Worm (Caenorhabditis elegans) whole organism, late embryonic: ENCODE data around the gene tomm-20.
"Not testable (repeated sequence)": the region's sequence is repeated elsewhere in the genome, so short reads cannot be mapped to it uniquely, and the experiment has no call there.

ENCODE experiments used
- C38D4.7 ChIP-seq: fragments of 200-800 bp; sonication (Bioruptor generic); optimal IDR thresholded peaks from 2 replicates; lab custom pipeline; 2018; ENCODE audit warnings: mild to moderate bottlenecking, missing genetic modification characterization, moderate library complexity, missing compliant biosample characterization
- K09A11.1 ChIP-seq: sonication (generic microtip); optimal IDR thresholded peaks from 2 replicates; lab custom pipeline; 2017; ENCODE audit warnings: antibody characterized with exemption, mild to moderate bottlenecking, missing genetic modification characterization, missing compliant biosample characterization; ENCODE audit not compliant: insufficient read depth
- ahr-1 ChIP-seq: sonication (generic microtip); optimal IDR thresholded peaks from 2 replicates; lab custom pipeline; 2016; ENCODE audit warnings: missing genetic modification characterization, missing compliant biosample characterization
- ama-1 ChIP-seq: fragments of 150-350 bp; optimal IDR thresholded peaks from 2 replicates; lab custom pipeline; 2014
- ceh-18 ChIP-seq: sonication (generic microtip); optimal IDR thresholded peaks from 2 replicates; lab custom pipeline; 2016; ENCODE audit warnings: missing genetic modification characterization, missing compliant biosample characterization
- ceh-22 ChIP-seq: sonication (generic microtip); optimal IDR thresholded peaks from 2 replicates; lab custom pipeline; 2017; ENCODE audit warnings: missing biosample characterization, missing genetic modification characterization
- ceh-30 ChIP-seq: fragments of 150-350 bp; optimal IDR thresholded peaks from 2 replicates; lab custom pipeline; 2014; ENCODE audit warnings: missing biosample characterization, missing genetic modification characterization
- ceh-31 ChIP-seq: sonication (generic microtip); optimal IDR thresholded peaks from 2 replicates; lab custom pipeline; 2016; ENCODE audit warnings: missing genetic modification characterization, missing compliant biosample characterization
- ceh-45 ChIP-seq: fragments of 200-800 bp; sonication (Bioruptor generic); IDR thresholded peaks from 2 replicates; pipeline ENCODE4 v1.3.6; 2022; ENCODE audit warnings: missing genetic modification reagents, missing genetic modification characterization, missing compliant biosample characterization
- ceh-48 ChIP-seq: sonication (generic microtip); optimal IDR thresholded peaks from 2 replicates; lab custom pipeline; 2016; ENCODE audit warnings: missing genetic modification characterization, inconsistent platforms, missing compliant biosample characterization
- ceh-6 ChIP-seq: fragments of 200-800 bp; sonication (Bioruptor generic); optimal IDR thresholded peaks from 2 replicates; lab custom pipeline; 2018; ENCODE audit warnings: mild to moderate bottlenecking, missing genetic modification characterization, missing compliant biosample characterization
- ceh-9 ChIP-seq: sonication (generic microtip); optimal IDR thresholded peaks from 2 replicates; lab custom pipeline; 2016; ENCODE audit warnings: mild to moderate bottlenecking, missing genetic modification characterization, inconsistent platforms, missing compliant biosample characterization
- che-1 ChIP-seq: sonication (generic microtip); optimal IDR thresholded peaks from 2 replicates; lab custom pipeline; 2016; ENCODE audit warnings: mild to moderate bottlenecking, missing genetic modification characterization, missing compliant biosample characterization
- dve-1 ChIP-seq: sonication (generic microtip); optimal IDR thresholded peaks from 2 replicates; lab custom pipeline; 2017; ENCODE audit warnings: antibody characterized with exemption, mild to moderate bottlenecking, missing genetic modification characterization, missing compliant biosample characterization
- elt-2 ChIP-seq: sonication (generic microtip); optimal IDR thresholded peaks from 2 replicates; lab custom pipeline; 2016; ENCODE audit warnings: missing genetic modification reagents, missing genetic modification characterization, missing compliant biosample characterization
- ets-4 ChIP-seq: sonication (generic microtip); optimal IDR thresholded peaks from 2 replicates; lab custom pipeline; 2016; ENCODE audit warnings: missing genetic modification characterization, missing compliant biosample characterization
- fkh-10 ChIP-seq: fragments of 150-350 bp; optimal IDR thresholded peaks from 2 replicates; lab custom pipeline; 2014; ENCODE audit warnings: missing biosample characterization, missing genetic modification reagents, missing genetic modification characterization
- fkh-6 ChIP-seq: sonication (generic microtip); optimal IDR thresholded peaks from 2 replicates; lab custom pipeline; 2016; ENCODE audit warnings: missing genetic modification characterization, missing compliant biosample characterization
- gmeb-2 ChIP-seq: sonication (generic microtip); optimal IDR thresholded peaks from 2 replicates; lab custom pipeline; 2016; ENCODE audit warnings: missing genetic modification characterization, inconsistent platforms, missing compliant biosample characterization
- hlh-30 ChIP-seq: sonication (generic microtip); optimal IDR thresholded peaks from 2 replicates; lab custom pipeline; 2017; ENCODE audit warnings: antibody characterized with exemption, missing genetic modification characterization, missing compliant biosample characterization; ENCODE audit not compliant: insufficient read depth
- hlh-6 ChIP-seq: sonication (generic microtip); optimal IDR thresholded peaks from 2 replicates; lab custom pipeline; 2016; ENCODE audit warnings: missing genotype, missing genetic modification characterization, missing compliant biosample characterization
- lim-6 ChIP-seq: sonication (generic microtip); optimal IDR thresholded peaks from 2 replicates; lab custom pipeline; 2016; ENCODE audit warnings: missing genetic modification characterization, missing compliant biosample characterization
- madf-2 ChIP-seq: sonication (generic microtip); optimal IDR thresholded peaks from 2 replicates; lab custom pipeline; 2017; ENCODE audit warnings: missing genetic modification characterization, missing compliant biosample characterization
- nhr-232 ChIP-seq: sonication (generic microtip); optimal IDR thresholded peaks from 2 replicates; lab custom pipeline; 2016; ENCODE audit warnings: missing genetic modification characterization, missing compliant biosample characterization
- odd-2 ChIP-seq: sonication (generic microtip); optimal IDR thresholded peaks from 2 replicates; lab custom pipeline; 2017; ENCODE audit warnings: antibody characterized with exemption, mild to moderate bottlenecking, missing genetic modification characterization, missing compliant biosample characterization
- pat-9 ChIP-seq: fragments of 200-800 bp; sonication (Bioruptor generic); optimal IDR thresholded peaks from 2 replicates; lab custom pipeline; 2018; ENCODE audit warnings: mild to moderate bottlenecking, missing genetic modification characterization, moderate library complexity, missing compliant biosample characterization
- pax-1 ChIP-seq: fragments of 150-350 bp; optimal IDR thresholded peaks from 2 replicates; lab custom pipeline; 2014; ENCODE audit warnings: missing biosample characterization, missing genetic modification characterization
- pha-2 ChIP-seq: sonication (generic microtip); optimal IDR thresholded peaks from 2 replicates; lab custom pipeline; 2017; ENCODE audit warnings: mild to moderate bottlenecking, missing genetic modification characterization, missing compliant biosample characterization
- pha-4 ChIP-seq: fragments of 150-350 bp; optimal IDR thresholded peaks from 2 replicates; lab custom pipeline; 2018; ENCODE audit warnings: missing biosample characterization, missing genetic modification reagents, missing genetic modification characterization
- pqm-1 ChIP-seq: sonication (generic microtip); optimal IDR thresholded peaks from 2 replicates; lab custom pipeline; 2016; ENCODE audit warnings: missing genetic modification characterization, missing compliant biosample characterization
- sdc-2 ChIP-seq: sonication (generic microtip); optimal IDR thresholded peaks from 2 replicates; lab custom pipeline; 2016; ENCODE audit warnings: missing genotype, missing genetic modification characterization, missing compliant biosample characterization
- syd-9 ChIP-seq: sonication (generic microtip); optimal IDR thresholded peaks from 2 replicates; lab custom pipeline; 2016; ENCODE audit warnings: mild to moderate bottlenecking, missing genetic modification characterization, moderate library complexity, missing compliant biosample characterization
- tbx-2 ChIP-seq: sonication (generic microtip); optimal IDR thresholded peaks from 2 replicates; lab custom pipeline; 2016; ENCODE audit warnings: missing genetic modification characterization, missing compliant biosample characterization
- tbx-7 ChIP-seq: sonication (generic microtip); optimal IDR thresholded peaks from 2 replicates; lab custom pipeline; 2016; ENCODE audit warnings: missing genotype, missing genetic modification characterization, missing compliant biosample characterization
- unc-42 ChIP-seq: sonication (generic microtip); optimal IDR thresholded peaks from 2 replicates; lab custom pipeline; 2016; ENCODE audit warnings: missing genotype, missing genetic modification characterization, missing compliant biosample characterization
- unc-55 ChIP-seq: sonication (generic microtip); optimal IDR thresholded peaks from 2 replicates; lab custom pipeline; 2017; ENCODE audit warnings: missing biosample characterization, missing genetic modification reagents, missing genetic modification characterization
- unc-86 ChIP-seq: sonication (generic microtip); optimal IDR thresholded peaks from 2 replicates; lab custom pipeline; 2016; ENCODE audit warnings: missing genetic modification characterization, missing compliant biosample characterization

tomm-20 gene

DNA sequence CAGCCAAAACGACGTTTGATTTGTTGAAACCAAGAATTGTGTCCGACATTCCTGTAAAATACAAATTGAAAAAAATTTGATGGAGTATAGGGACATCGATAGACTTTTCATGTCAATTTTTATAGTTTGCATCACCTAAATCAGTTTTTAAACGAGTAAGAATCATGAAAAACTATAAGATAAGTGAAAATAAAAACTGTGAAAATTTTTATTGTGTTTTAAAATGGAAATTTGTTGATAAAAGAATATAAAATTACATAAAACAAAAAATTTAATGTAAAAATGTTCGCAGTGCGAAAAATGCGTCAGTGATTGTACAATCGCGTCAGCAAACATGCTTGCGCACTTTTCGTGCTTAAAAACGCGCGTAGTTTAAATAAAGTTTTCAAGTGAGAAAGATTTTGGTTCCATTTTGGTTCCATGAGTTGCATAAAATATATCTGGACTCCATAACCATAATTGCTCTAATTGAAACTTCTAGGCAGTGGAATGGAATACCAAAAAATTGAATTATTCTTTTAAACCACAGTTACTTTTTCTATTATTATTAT, at the start of gene tomm-20 (continued):
- TF ChIP-seq ceh-22 (tag; lab: Kevin White, UChicago) (no peak), pat-9 (tag; lab: Kevin White, UChicago) (peak; percentile 39), nhr-232 (peak; percentile 11), sdc-2 (tag; lab: Kevin White, UChicago) (no peak), ceh-9 (tag; lab: Kevin White, UChicago) (no peak), ahr-1 (tag; lab: Kevin White, UChicago) (peak; percentile 33), pqm-1 (no peak), madf-2 (tag; lab: Kevin White, UChicago) (peak; percentile 51), tbx-2 (tag; lab: Kevin White, UChicago) (peak; percentile 80), ama-1 (lab: Kevin White, UChicago) (no peak), K09A11.1 (no peak), hlh-30 (tag; lab: Kevin White, UChicago) (peak; percentile 25), syd-9 (no peak), pax-1 (tag; lab: Kevin White, UChicago) (no peak), tbx-7 (no peak), hlh-6 (tag; lab: Kevin White, UChicago) (no peak), ceh-31 (tag; lab: Kevin White, UChicago) (peak; percentile 59)
- TF ChIP-seq, all 69 proteins: peak for 36

DNA sequence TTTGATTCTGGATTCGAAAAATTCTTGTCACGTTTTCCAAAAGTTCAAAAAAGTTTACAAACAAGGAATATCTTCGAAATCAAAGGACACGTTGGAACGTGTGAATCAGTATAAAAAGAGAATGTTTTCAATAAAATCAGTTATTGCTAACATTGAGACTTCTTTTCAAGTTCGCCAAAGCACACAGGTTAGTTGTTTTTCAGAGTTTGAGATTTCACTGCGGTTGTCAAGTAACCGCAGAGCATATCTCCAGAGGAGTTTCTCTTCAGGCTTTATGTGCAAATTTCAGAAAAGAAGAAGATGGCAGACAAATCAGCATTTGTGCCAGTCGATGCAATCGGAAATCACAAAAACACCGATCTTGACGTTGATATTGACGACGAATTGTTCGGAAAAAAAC, 42.9 kb upstream of the tomm-20 start, which contains the start of gene K01D12.15:
Gene K01D12.15, plus strand, starts transcription at position 301 of the 400 bp plus-strand sequence.
- no peak for TF ChIP-seq ceh-22 (tag; lab: Kevin White, UChicago)
- no peak for TF ChIP-seq odd-2 (tag; lab: Kevin White, UChicago)
- TF ChIP-seq, all 69 proteins: peak for 0

DNA sequence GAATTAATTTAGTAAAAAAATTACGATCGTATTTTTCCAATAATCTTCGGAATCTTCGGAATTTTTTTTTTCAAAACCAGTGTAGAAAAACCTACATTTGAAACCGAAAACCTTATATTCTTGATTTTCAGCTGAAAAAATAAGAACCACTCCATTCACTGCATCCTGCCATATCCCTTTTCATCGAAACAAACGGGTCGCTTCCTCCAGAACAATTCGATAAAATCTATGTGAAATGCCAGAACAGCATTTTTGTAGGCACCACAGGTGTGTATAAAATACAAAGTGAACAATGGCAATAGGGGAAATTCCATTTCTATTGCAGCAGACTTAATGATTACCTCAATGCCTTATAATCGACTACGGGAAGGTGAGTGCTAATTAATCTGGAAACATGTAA, 34.0 kb upstream of the tomm-20 start, which contains the start of gene K01D12.1:
Gene K01D12.1, plus strand, starts transcription at position 301 of the 400 bp plus-strand sequence.
- no peak for TF ChIP-seq nhr-232

DNA sequence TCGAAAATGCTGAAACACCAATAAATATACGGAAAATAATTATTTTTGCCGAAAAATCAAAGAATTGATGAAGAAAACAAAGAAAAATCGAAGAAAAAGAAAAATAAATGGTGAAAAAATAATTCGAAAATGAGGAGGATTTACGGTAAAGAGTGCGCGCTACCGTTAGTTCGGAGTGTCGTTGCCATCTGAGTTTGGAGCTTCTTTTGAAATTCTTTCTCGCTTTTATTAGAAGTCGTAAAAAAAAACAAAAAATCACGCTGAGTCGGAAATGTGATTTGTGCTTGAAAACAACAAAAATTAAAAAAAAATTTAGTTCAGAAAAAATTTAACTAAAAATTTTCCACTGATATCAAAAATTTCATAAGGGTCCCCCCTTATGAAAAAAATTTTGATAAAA, 31.0 kb upstream of the tomm-20 start, which contains the start of gene F23H12.10:
Gene F23H12.10, minus strand, starts transcription at position 12 of the 400 bp plus-strand sequence.
- TF ChIP-seq unc-42 (tag; lab: Kevin White, UChicago); syd-9; fkh-6: not testable (repeated sequence)

DNA sequence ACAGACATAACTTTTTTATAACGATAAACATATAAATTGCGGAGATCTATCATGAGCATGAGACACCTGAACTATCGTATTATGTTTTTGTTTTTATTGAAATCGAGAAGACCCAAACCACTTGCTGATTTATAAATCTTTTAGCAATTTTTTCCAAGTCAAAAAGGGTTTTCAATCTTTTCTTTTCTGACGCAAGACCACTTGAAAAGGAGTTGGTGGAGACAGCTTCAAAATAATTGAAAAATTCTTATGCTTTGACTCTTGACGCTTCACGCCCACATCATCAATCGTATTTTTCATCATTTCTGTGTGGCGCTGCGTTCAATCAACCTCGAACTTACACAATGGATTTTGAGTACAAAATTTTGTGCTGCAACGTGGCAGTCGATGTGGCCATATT, 28.1 kb upstream of the tomm-20 start, which contains the start of gene F23H12.7:
Gene F23H12.7, plus strand, starts transcription at position 301 of the 400 bp plus-strand sequence.
- TF ChIP-seq ceh-18 (tag; lab: Kevin White, UChicago), result no peak
- TF ChIP-seq fkh-6, result no peak
- TF ChIP-seq unc-55 (GFP tag; lab: Kevin White, UChicago), result no peak
- TF ChIP-seq unc-86 (tag; lab: Kevin White, UChicago), result no peak
- TF ChIP-seq elt-2 (tag; lab: Kevin White, UChicago), result no peak
- TF ChIP-seq ceh-30 (tag; lab: Kevin White, UChicago), result no peak
- no peak for TF ChIP-seq dve-1 (tag; lab: Kevin White, UChicago)
- TF ChIP-seq nhr-232, result no peak
- no peak for TF ChIP-seq che-1 (tag; lab: Kevin White, UChicago)
- TF ChIP-seq pha-4, result no peak

DNA sequence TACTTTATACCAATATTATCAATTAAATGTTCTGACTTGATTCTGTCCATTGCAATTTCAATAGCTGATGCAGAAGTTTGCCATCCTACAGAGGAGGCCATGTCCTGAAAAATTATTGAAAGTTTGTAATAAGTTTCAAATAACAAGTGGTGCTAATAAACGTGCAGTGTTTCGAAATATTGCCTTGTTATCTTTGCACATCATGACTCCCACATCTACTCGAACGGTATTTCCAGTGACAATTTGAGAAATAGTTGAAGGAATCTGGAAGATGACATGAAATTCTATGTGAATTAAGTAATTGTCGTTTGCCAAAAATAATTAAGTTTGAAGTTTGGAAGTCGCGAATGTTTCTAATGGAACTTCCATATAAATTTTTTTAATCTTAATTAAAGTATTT, 26.2 kb upstream of the tomm-20 start, which contains the start of gene gcy-13:
Gene gcy-13, minus strand, starts transcription at position 101 of the 400 bp plus-strand sequence.
- TF ChIP-seq pha-2 (tag; lab: Kevin White, UChicago) (no peak), gmeb-2 (tag; lab: Kevin White, UChicago) (no peak), ets-4 (no peak), ceh-48 (tag; lab: Kevin White, UChicago) (no peak), nhr-232 (no peak), che-1 (tag; lab: Kevin White, UChicago) (no peak), ceh-45 (GFP tag; lab: Robert Waterston, UW) (no peak), C38D4.7 (GFP tag; lab: Kevin White, UChicago) (no peak), lim-6 (no peak), odd-2 (tag; lab: Kevin White, UChicago) (no peak), fkh-10 (no peak), fkh-6 (no peak), hlh-6 (tag; lab: Kevin White, UChicago) (no peak), pha-4 (no peak), pax-1 (tag; lab: Kevin White, UChicago) (no peak), unc-42 (tag; lab: Kevin White, UChicago) (no peak), ceh-6 (GFP tag; lab: Kevin White, UChicago) (no peak), sdc-2 (tag; lab: Kevin White, UChicago) (no peak)
